Worm (Caenorhabditis elegans): Measurements from ENCODE around the gene exc-14.

ce11 chrV:5088311-5088710, 42.3 kb upstream of the exc-14 start:
- TF ChIP-seq ces-1 (GFP tag; optimal IDR thresholded peaks at IDR 0.05) (no peak), unc-62 (GFP tag; optimal IDR thresholded peaks at IDR 0.05) (no peak), blmp-1 (tag; optimal IDR thresholded peaks at IDR 0.05) (no peak), pha-4 (tag; optimal IDR thresholded peaks at IDR 0.05) (no peak), lin-13 (tag; optimal IDR thresholded peaks at IDR 0.05) (no peak), nhr-237 (tag; optimal IDR thresholded peaks at IDR 0.05) (no peak), nhr-28 (tag; optimal IDR thresholded peaks at IDR 0.05) (no peak), ztf-11 (tag; optimal IDR thresholded peaks at IDR 0.05) (no peak), elt-3 (tag; optimal IDR thresholded peaks at IDR 0.05) (no peak), snpc-4 (tag; optimal IDR thresholded peaks at IDR 0.05) (no peak), M03D4.4 (tag; optimal IDR thresholded peaks at IDR 0.05) (no peak)

Data from whole organism, mixed stage, embryonic.